Worm (Caenorhabditis elegans) whole organism, midembryonic: ENCODE measurements around the gene C18D11.6.

ENCODE experiments used
- T22C8.4 ChIP-seq: fragments of 200-800 bp; sonication (Bioruptor generic); IDR thresholded peaks from 2 replicates; pipeline ENCODE4 v1.3.6; 2022; ENCODE audit warnings: missing genetic modification characterization, missing compliant biosample characterization
- cog-1 ChIP-seq: sonication (generic microtip); optimal IDR thresholded peaks from 2 replicates; lab custom pipeline; 2016; ENCODE audit warnings: missing genetic modification characterization, missing compliant biosample characterization
- flt-1 ChIP-seq: fragments of 200-800 bp; sonication (Bioruptor generic); IDR thresholded peaks from 2 replicates; pipeline ENCODE4 v1.3.6; 2022; ENCODE audit warnings: missing genetic modification characterization, missing compliant biosample characterization
- klf-2 ChIP-seq: fragments of 200-800 bp; sonication (Bioruptor generic); conservative IDR thresholded peaks from 2 replicates; pipeline ENCODE4 v1.3.6; 2022; ENCODE audit warnings: missing genetic modification reagents, missing genetic modification characterization, missing compliant biosample characterization
- med-1 ChIP-seq: sonication (generic microtip); optimal IDR thresholded peaks from 2 replicates; lab custom pipeline; 2017; ENCODE audit warnings: missing genetic modification characterization, mild to moderate bottlenecking, missing compliant biosample characterization, antibody characterized with exemption, missing genetic modification reagents; ENCODE audit not compliant: insufficient read depth
- ref-1 ChIP-seq: fragments of 200-800 bp; sonication (Bioruptor generic); conservative IDR thresholded peaks from 2 replicates; pipeline ENCODE4 v1.3.6; 2022; ENCODE audit warnings: missing genetic modification reagents, missing genetic modification characterization, missing compliant biosample characterization
- tab-1 ChIP-seq: fragments of 200-800 bp; sonication (Bioruptor generic); IDR thresholded peaks from 2 replicates; pipeline ENCODE4 v1.3.6; 2022; ENCODE audit warnings: missing genetic modification characterization, missing compliant biosample characterization
- ztf-23 ChIP-seq: fragments of 200-800 bp; sonication (Bioruptor generic); IDR thresholded peaks from 2 replicates; pipeline ENCODE4 v1.3.6; 2022; ENCODE audit warnings: missing genetic modification reagents, missing genetic modification characterization, missing compliant biosample characterization
- ztf-29 ChIP-seq: fragments of 200-800 bp; sonication (Bioruptor generic); IDR thresholded peaks from 2 replicates; pipeline ENCODE4 v1.3.6; 2022; ENCODE audit warnings: missing genetic modification reagents, missing genetic modification characterization, missing compliant biosample characterization

ce11 chrIII:11856852-11857251, 46.5 kb downstream of the C18D11.6 start:
- TF ChIP-seq tab-1 (GFP tag; lab: Robert Waterston, UW) (no peak), ztf-23 (GFP tag; lab: Robert Waterston, UW) (no peak), ref-1 (GFP tag; lab: Robert Waterston, UW) (no peak), flt-1 (GFP tag; lab: Robert Waterston, UW) (no peak), ztf-29 (GFP tag; lab: Robert Waterston, UW) (no peak), cog-1 (no peak), klf-2 (GFP tag; lab: Robert Waterston, UW) (no peak), T22C8.4 (GFP tag; lab: Robert Waterston, UW) (no peak), med-1 (no peak)
